Worm (Caenorhabditis elegans): ENCODE measurements around the gene H12D21.9.

- no peak for TF ChIP-seq jun-1 (tag; optimal IDR thresholded peaks at IDR 0.05)
- no peak for TF ChIP-seq nhr-11 (tag; optimal IDR thresholded peaks at IDR 0.05)
- no peak for TF ChIP-seq nhr-6 (tag; optimal IDR thresholded peaks at IDR 0.05)
- no peak for TF ChIP-seq dmd-6 (GFP tag; IDR thresholded peaks at IDR 0.05)
- no peak for TF ChIP-seq unc-39 (tag; optimal IDR thresholded peaks at IDR 0.05)
- no peak for TF ChIP-seq pqm-1 (tag; optimal IDR thresholded peaks at IDR 0.05)
- TF ChIP-seq hlh-11 (tag; optimal IDR thresholded peaks at IDR 0.05): no peak
- TF ChIP-seq fos-1 (tag; optimal IDR thresholded peaks at IDR 0.05): no peak
- no peak for TF ChIP-seq F49E8.2 (tag; optimal IDR thresholded peaks at IDR 0.05; ENCODE audit: borderline replicate concordance)
Observed at ce11 chrV:14947022-14947421, 37.7 kb upstream of the H12D21.9 start, which contains the start of gene C30G7.4.

Measured in whole organism, L4 larva.